Worm (Caenorhabditis elegans) whole organism, late embryonic: ENCODE results near the gene B0310.3.
A peak's percentile ranks its signal among the peaks of the same experiment; 100 is the strongest.

ENCODE experiments used
- F13H6.1 ChIP-seq: sonication (generic microtip); optimal IDR thresholded peaks from 2 replicates; lab custom pipeline; 2016; ENCODE audit warnings: missing genetic modification characterization, missing compliant biosample characterization
- K09A11.1 ChIP-seq: sonication (generic microtip); optimal IDR thresholded peaks from 2 replicates; lab custom pipeline; 2017; ENCODE audit warnings: antibody characterized with exemption, mild to moderate bottlenecking, missing genetic modification characterization, missing compliant biosample characterization; ENCODE audit not compliant: insufficient read depth
- T23F11.4 ChIP-seq: fragments of 200-800 bp; sonication (Bioruptor generic); optimal IDR thresholded peaks from 2 replicates; lab custom pipeline; 2018; ENCODE audit warnings: mild to moderate bottlenecking, missing genetic modification characterization, missing compliant biosample characterization
- Y22D7AL.16 ChIP-seq: sonication (generic microtip); optimal IDR thresholded peaks from 2 replicates; lab custom pipeline; 2016; ENCODE audit warnings: missing genetic modification characterization, missing compliant biosample characterization
- ahr-1 ChIP-seq: sonication (generic microtip); optimal IDR thresholded peaks from 2 replicates; lab custom pipeline; 2016; ENCODE audit warnings: missing genetic modification characterization, missing compliant biosample characterization
- ceh-14 ChIP-seq: sonication (generic microtip); optimal IDR thresholded peaks from 2 replicates; lab custom pipeline; 2016; ENCODE audit warnings: missing genotype, missing genetic modification characterization, missing compliant biosample characterization
- ceh-2 ChIP-seq: sonication (generic microtip); optimal IDR thresholded peaks from 2 replicates; lab custom pipeline; 2016; ENCODE audit warnings: missing genotype, missing genetic modification characterization, missing compliant biosample characterization
- ceh-22 ChIP-seq: sonication (generic microtip); optimal IDR thresholded peaks from 2 replicates; lab custom pipeline; 2017; ENCODE audit warnings: missing biosample characterization, missing genetic modification characterization
- ceh-34 ChIP-seq: sonication (generic microtip); optimal IDR thresholded peaks from 2 replicates; lab custom pipeline; 2016; ENCODE audit warnings: mild to moderate bottlenecking, missing genetic modification characterization, missing compliant biosample characterization
- ceh-45 ChIP-seq: fragments of 200-800 bp; sonication (Bioruptor generic); IDR thresholded peaks from 2 replicates; pipeline ENCODE4 v1.3.6; 2022; ENCODE audit warnings: missing genetic modification reagents, missing genetic modification characterization, missing compliant biosample characterization
- che-1 ChIP-seq: sonication (generic microtip); optimal IDR thresholded peaks from 2 replicates; lab custom pipeline; 2016; ENCODE audit warnings: mild to moderate bottlenecking, missing genetic modification characterization, missing compliant biosample characterization
- dmd-4 ChIP-seq: sonication (generic microtip); optimal IDR thresholded peaks from 2 replicates; lab custom pipeline; 2016; ENCODE audit warnings: borderline replicate concordance, missing genetic modification characterization, missing compliant biosample characterization
- elt-2 ChIP-seq: sonication (generic microtip); optimal IDR thresholded peaks from 2 replicates; lab custom pipeline; 2016; ENCODE audit warnings: missing genetic modification reagents, missing genetic modification characterization, missing compliant biosample characterization
- elt-4 ChIP-seq: sonication (generic microtip); optimal IDR thresholded peaks from 2 replicates; lab custom pipeline; 2016; ENCODE audit warnings: missing genetic modification characterization, missing compliant biosample characterization
- ets-4 ChIP-seq: sonication (generic microtip); optimal IDR thresholded peaks from 2 replicates; lab custom pipeline; 2016; ENCODE audit warnings: missing genetic modification characterization, missing compliant biosample characterization
- gmeb-2 ChIP-seq: sonication (generic microtip); optimal IDR thresholded peaks from 2 replicates; lab custom pipeline; 2016; ENCODE audit warnings: missing genetic modification characterization, inconsistent platforms, missing compliant biosample characterization
- hlh-6 ChIP-seq: sonication (generic microtip); optimal IDR thresholded peaks from 2 replicates; lab custom pipeline; 2016; ENCODE audit warnings: missing genotype, missing genetic modification characterization, missing compliant biosample characterization
- hlh-8 ChIP-seq: sonication (generic microtip); optimal IDR thresholded peaks from 2 replicates; lab custom pipeline; 2016; ENCODE audit warnings: missing genotype, missing genetic modification characterization, missing compliant biosample characterization
- madf-2 ChIP-seq: sonication (generic microtip); optimal IDR thresholded peaks from 2 replicates; lab custom pipeline; 2017; ENCODE audit warnings: missing genetic modification characterization, missing compliant biosample characterization
- mec-3 ChIP-seq: sonication (generic microtip); optimal IDR thresholded peaks from 2 replicates; lab custom pipeline; 2016; ENCODE audit warnings: borderline replicate concordance, missing genetic modification characterization, missing compliant biosample characterization
- npax-4 ChIP-seq: sonication (generic microtip); optimal IDR thresholded peaks from 2 replicates; lab custom pipeline; 2016; ENCODE audit warnings: missing genetic modification characterization, missing compliant biosample characterization
- odd-2 ChIP-seq: sonication (generic microtip); optimal IDR thresholded peaks from 2 replicates; lab custom pipeline; 2017; ENCODE audit warnings: antibody characterized with exemption, mild to moderate bottlenecking, missing genetic modification characterization, missing compliant biosample characterization
- pag-3 ChIP-seq: sonication (generic microtip); optimal IDR thresholded peaks from 2 replicates; lab custom pipeline; 2016; ENCODE audit warnings: missing compliant biosample characterization, missing genetic modification characterization, borderline replicate concordance
- pqm-1 ChIP-seq: sonication (generic microtip); optimal IDR thresholded peaks from 2 replicates; lab custom pipeline; 2016; ENCODE audit warnings: missing genetic modification characterization, missing compliant biosample characterization
- ref-2 ChIP-seq: sonication (generic microtip); optimal IDR thresholded peaks from 2 replicates; lab custom pipeline; 2016; ENCODE audit warnings: missing genetic modification characterization, missing compliant biosample characterization
- rnt-1 ChIP-seq: sonication (generic microtip); optimal IDR thresholded peaks from 2 replicates; lab custom pipeline; 2016; ENCODE audit warnings: missing genetic modification characterization, missing compliant biosample characterization
- sdc-2 ChIP-seq: sonication (generic microtip); optimal IDR thresholded peaks from 2 replicates; lab custom pipeline; 2016; ENCODE audit warnings: missing genotype, missing genetic modification characterization, missing compliant biosample characterization
- sox-2 ChIP-seq: fragments of 200-800 bp; sonication (Bioruptor generic); IDR thresholded peaks from 2 replicates; pipeline ENCODE4 v1.3.6; 2022; ENCODE audit warnings: missing genetic modification reagents, missing genetic modification characterization, missing compliant biosample characterization
- sox-4 ChIP-seq: sonication (generic microtip); optimal IDR thresholded peaks from 2 replicates; lab custom pipeline; 2017; ENCODE audit warnings: mild to moderate bottlenecking, missing genetic modification characterization, inconsistent platforms, missing compliant biosample characterization
- syd-9 ChIP-seq: sonication (generic microtip); optimal IDR thresholded peaks from 2 replicates; lab custom pipeline; 2016; ENCODE audit warnings: mild to moderate bottlenecking, missing genetic modification characterization, moderate library complexity, missing compliant biosample characterization
- ttx-3 ChIP-seq: sonication (generic microtip); optimal IDR thresholded peaks from 2 replicates; lab custom pipeline; 2016; ENCODE audit warnings: missing genetic modification reagents, missing genetic modification characterization, missing compliant biosample characterization
- unc-3 ChIP-seq, 2 experiments: fragments of 200-800 bp in 1 of 2; sonication (Bioruptor generic) in 1 of 2; sonication (generic microtip) in 1 of 2; conservative IDR thresholded peaks in 1 of 2; optimal IDR thresholded peaks in 1 of 2; 2 replicates each; pipeline versions ENCODE4 v1.3.6 to Lab custom; 2016 to 2022; ENCODE audit warnings: missing compliant biosample characterization in 2 of 2, missing genetic modification characterization in 2 of 2, missing genetic modification reagents in 1 of 2
- unc-55 ChIP-seq: sonication (generic microtip); optimal IDR thresholded peaks from 2 replicates; lab custom pipeline; 2017; ENCODE audit warnings: missing biosample characterization, missing genetic modification reagents, missing genetic modification characterization
- ztf-16 ChIP-seq: sonication (generic microtip); optimal IDR thresholded peaks from 2 replicates; lab custom pipeline; 2017; ENCODE audit warnings: missing genetic modification characterization, missing compliant biosample characterization

Gene B0310.3

DNA sequence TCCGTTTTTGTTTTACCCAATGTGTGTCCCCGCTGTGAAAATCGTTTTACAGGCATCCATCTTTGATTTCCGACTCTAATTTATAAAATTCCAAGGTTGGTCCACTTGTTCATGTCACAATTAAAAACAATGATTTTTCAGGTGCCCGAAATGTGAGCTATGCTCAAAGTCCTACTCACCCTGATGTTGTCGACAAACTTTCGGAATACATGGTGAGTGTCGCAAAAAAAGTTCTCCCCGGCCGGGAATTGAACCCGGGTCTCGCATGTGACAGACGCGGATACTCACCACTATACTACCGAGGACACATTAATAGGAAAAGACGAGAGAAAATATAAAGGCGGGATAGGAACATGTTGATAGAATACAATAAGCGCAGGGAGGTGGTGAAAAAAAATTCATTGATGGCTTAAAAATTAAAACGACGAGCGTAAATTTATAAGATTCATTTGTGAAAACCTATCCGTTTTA is 31.1 kb downstream of the B0310.3 start, which contains the start of gene egl-17 (continued):
- TF ChIP-seq rnt-1 (tag; lab: Kevin White, UChicago) (peak; percentile 96), ttx-3 (tag; lab: Kevin White, UChicago) (peak; percentile 90), T23F11.4 (GFP tag; lab: Kevin White, UChicago) (peak; percentile 91), F13H6.1 (tag; lab: Kevin White, UChicago) (peak; percentile 91), odd-2 (tag; lab: Kevin White, UChicago) (peak; percentile 73), ceh-22 (tag; lab: Kevin White, UChicago) (no peak), K09A11.1 (tag; lab: Kevin White, UChicago) (peak; percentile 81), ets-4 (tag; lab: Kevin White, UChicago) (peak; percentile 76), unc-3 (GFP tag; conservative IDR thresholded peaks at IDR 0.05; lab: Robert Waterston, UW) (peak; percentile 92), unc-3 (tag; optimal IDR thresholded peaks at IDR 0.05; lab: Kevin White, UChicago) (peak; percentile 90), ceh-34 (tag; lab: Kevin White, UChicago) (peak; percentile 90), dmd-4 (tag; lab: Kevin White, UChicago) (peak; percentile 96), sox-2 (peak; percentile 86), ceh-45 (GFP tag; lab: Robert Waterston, UW) (peak; percentile 89), Y22D7AL.16 (peak; percentile 86), ref-2 (tag; lab: Kevin White, UChicago) (peak; percentile 94)

DNA sequence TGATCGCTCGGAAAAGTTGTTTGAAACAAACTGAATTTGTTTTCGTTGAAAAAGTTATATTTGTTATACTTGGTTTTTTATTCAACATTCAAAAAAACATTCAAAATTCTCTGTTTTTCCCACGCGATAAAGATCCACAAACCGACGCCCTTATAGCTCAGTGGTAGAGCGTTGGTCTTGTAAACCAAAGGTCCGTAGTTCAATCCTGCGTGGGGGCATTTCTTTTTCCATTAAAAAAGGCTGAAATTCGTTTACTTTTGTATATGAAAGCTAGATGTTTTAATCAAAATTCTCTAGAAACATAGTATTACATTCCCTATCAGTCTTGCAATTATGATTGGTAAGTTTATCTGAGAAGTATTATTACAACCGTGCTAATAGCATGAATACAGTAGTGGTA is 33.1 kb downstream of the B0310.3 start:
- TF ChIP-seq gmeb-2 (tag; lab: Kevin White, UChicago) (no peak), unc-55 (GFP tag; lab: Kevin White, UChicago) (no peak), ahr-1 (no peak), hlh-6 (tag; lab: Kevin White, UChicago) (no peak), syd-9 (no peak), ceh-2 (no peak), elt-2 (tag; lab: Kevin White, UChicago) (no peak), mec-3 (no peak), npax-4 (no peak), madf-2 (tag; lab: Kevin White, UChicago) (no peak)
- TF ChIP-seq, all 69 proteins: peak for 0

DNA sequence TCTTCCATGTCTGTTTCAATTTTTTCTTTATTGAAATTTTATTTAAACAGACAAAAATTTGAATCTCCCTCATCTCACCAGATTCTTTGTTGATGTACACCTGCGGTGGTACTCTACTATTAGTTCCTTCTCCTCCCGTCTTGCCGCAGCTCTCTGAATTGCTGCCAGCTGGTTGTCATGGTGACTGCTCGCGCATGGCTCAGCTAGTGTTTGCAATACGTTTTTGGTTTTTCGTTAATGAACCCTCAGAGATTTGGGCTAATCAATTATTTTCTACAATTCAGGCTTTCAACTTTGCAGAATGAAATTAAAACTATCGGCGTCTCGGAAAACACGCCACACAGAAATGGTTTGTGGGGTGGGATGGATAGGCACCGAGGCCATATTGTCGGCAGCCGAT is 39.6 kb downstream of the B0310.3 start, which contains the start of gene che-2:
Gene che-2 (plus strand): TSS at position 301 of the 400 bp plus-strand sequence.
- no peak for TF ChIP-seq sdc-2 (tag; lab: Kevin White, UChicago)
- no peak for TF ChIP-seq ceh-14 (tag; lab: Kevin White, UChicago)
- no peak for TF ChIP-seq pag-3
- no peak for TF ChIP-seq syd-9
- no peak for TF ChIP-seq sox-4 (tag; lab: Kevin White, UChicago)
- TF ChIP-seq, all 69 proteins: peak for 0

DNA sequence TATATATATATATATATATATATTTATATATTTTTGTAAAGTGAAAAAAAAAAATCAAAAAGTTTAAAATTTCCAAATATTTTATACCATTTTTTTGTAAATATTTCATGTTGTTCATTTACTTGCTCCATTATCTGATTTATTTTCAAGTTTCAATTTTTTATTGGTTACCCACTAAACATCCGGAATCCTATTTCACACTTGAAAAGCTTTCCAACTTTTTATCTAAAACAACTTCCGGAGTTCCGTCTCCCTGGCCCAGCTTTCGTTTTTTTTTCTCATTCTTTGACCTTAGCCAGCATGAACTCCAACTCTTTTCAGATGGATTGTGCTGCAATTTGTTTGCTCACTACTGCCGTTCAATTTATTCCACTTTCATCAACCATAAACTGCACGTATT is 44.5 kb downstream of the B0310.3 start, which contains the start of gene F38G1.3:
Gene F38G1.3 (plus strand): TSS at position 301 of the 400 bp plus-strand sequence.
- TF ChIP-seq ztf-16 (no peak), dmd-4 (tag; lab: Kevin White, UChicago) (no peak)
- TF ChIP-seq, all 69 proteins: peak for 0

DNA sequence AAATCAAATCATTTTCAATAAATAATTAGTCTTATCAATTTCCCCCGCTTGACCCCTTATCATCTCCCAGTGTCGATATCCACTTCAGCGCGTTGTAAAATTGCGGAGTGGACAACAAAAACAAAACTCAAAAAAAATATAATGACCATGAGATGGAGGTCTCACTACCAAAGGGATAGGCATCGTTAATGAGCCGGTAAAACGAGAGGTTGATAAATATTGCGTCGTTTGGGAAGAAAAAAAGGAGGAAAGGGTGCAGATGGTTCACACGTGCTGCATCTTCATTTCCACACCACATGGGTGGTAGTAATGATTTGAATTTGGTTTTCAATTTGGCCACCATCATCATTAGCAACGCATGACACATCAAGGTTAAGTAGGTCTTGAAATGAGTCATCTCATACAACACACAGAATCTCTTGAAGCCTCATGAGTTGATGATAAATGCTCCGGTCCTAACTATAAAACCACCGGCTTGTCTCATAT is 53.4 kb downstream of the B0310.3 start:
- TF ChIP-seq elt-4, result no peak
- TF ChIP-seq elt-2 (tag; lab: Kevin White, UChicago), result peak; percentile 12
- no peak for TF ChIP-seq che-1 (tag; lab: Kevin White, UChicago)
- peak; percentile 2 for TF ChIP-seq hlh-8 (tag; lab: Kevin White, UChicago)
- TF ChIP-seq pqm-1 (tag; lab: Kevin White, UChicago), result no peak
